Worm (Caenorhabditis elegans) whole organism, midembryonic: ENCODE results near the gene D2024.1.

Experiments used
- T22C8.4 ChIP-seq: fragments of 200-800 bp; sonication (Bioruptor generic); IDR thresholded peaks from 2 replicates; pipeline ENCODE4 v1.3.6; 2022; ENCODE audit warnings: missing genetic modification characterization, missing compliant biosample characterization
- cog-1 ChIP-seq: sonication (generic microtip); optimal IDR thresholded peaks from 2 replicates; lab custom pipeline; 2016; ENCODE audit warnings: missing genetic modification characterization, missing compliant biosample characterization
- flt-1 ChIP-seq: fragments of 200-800 bp; sonication (Bioruptor generic); IDR thresholded peaks from 2 replicates; pipeline ENCODE4 v1.3.6; 2022; ENCODE audit warnings: missing genetic modification characterization, missing compliant biosample characterization
- klf-2 ChIP-seq: fragments of 200-800 bp; sonication (Bioruptor generic); conservative IDR thresholded peaks from 2 replicates; pipeline ENCODE4 v1.3.6; 2022; ENCODE audit warnings: missing genetic modification reagents, missing genetic modification characterization, missing compliant biosample characterization
- med-1 ChIP-seq: sonication (generic microtip); optimal IDR thresholded peaks from 2 replicates; lab custom pipeline; 2017; ENCODE audit warnings: missing genetic modification characterization, mild to moderate bottlenecking, missing compliant biosample characterization, antibody characterized with exemption, missing genetic modification reagents; ENCODE audit not compliant: insufficient read depth
- ref-1 ChIP-seq: fragments of 200-800 bp; sonication (Bioruptor generic); conservative IDR thresholded peaks from 2 replicates; pipeline ENCODE4 v1.3.6; 2022; ENCODE audit warnings: missing genetic modification reagents, missing genetic modification characterization, missing compliant biosample characterization
- tab-1 ChIP-seq: fragments of 200-800 bp; sonication (Bioruptor generic); IDR thresholded peaks from 2 replicates; pipeline ENCODE4 v1.3.6; 2022; ENCODE audit warnings: missing genetic modification characterization, missing compliant biosample characterization
- ztf-23 ChIP-seq: fragments of 200-800 bp; sonication (Bioruptor generic); IDR thresholded peaks from 2 replicates; pipeline ENCODE4 v1.3.6; 2022; ENCODE audit warnings: missing genetic modification reagents, missing genetic modification characterization, missing compliant biosample characterization
- ztf-29 ChIP-seq: fragments of 200-800 bp; sonication (Bioruptor generic); IDR thresholded peaks from 2 replicates; pipeline ENCODE4 v1.3.6; 2022; ENCODE audit warnings: missing genetic modification reagents, missing genetic modification characterization, missing compliant biosample characterization

The D2024.1 gene

ce11 chrIV:7274969-7275548 lies 27.7 kb downstream of the D2024.1 start:
- TF ChIP-seq klf-2: no peak
- no peak for TF ChIP-seq ref-1 (GFP tag; lab: Robert Waterston, UW)
- no peak for TF ChIP-seq T22C8.4 (GFP tag; lab: Robert Waterston, UW)
- no peak for TF ChIP-seq ztf-29 (GFP tag; lab: Robert Waterston, UW)
- TF ChIP-seq med-1 (GFP tag; lab: Kevin White, UChicago): no peak
- no peak for TF ChIP-seq tab-1 (GFP tag; lab: Robert Waterston, UW)
- TF ChIP-seq cog-1 (tag; lab: Kevin White, UChicago): no peak
- no peak for TF ChIP-seq flt-1 (GFP tag; lab: Robert Waterston, UW)
- TF ChIP-seq ztf-23 (GFP tag; lab: Robert Waterston, UW): no peak

DNA sequence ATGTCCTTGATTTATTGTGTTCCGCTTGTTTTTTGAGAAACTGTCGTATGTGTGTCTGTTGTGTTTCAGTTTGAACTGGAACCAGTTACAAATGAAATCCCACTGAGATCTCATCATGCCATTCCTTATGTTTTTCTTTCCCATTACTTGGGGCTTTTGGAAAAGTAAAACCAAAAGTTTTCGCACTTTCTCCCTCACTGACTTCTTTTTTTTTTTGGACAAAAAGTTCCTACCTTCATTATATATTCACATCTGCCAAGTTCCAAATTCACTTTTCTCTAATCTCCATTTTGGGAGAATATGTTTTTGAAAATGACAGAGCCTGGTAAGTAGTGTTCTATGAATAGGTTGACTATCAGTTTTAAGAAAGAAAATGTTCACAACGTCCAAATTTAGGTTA lies 29.3 kb downstream of the D2024.1 start, which contains the start of gene C06E4.2:
C06E4.2 (plus strand) TSS at position 301 of the 400 bp plus-strand sequence.
- TF ChIP-seq klf-2 (no peak), ref-1 (GFP tag; lab: Robert Waterston, UW) (no peak), T22C8.4 (GFP tag; lab: Robert Waterston, UW) (no peak), med-1 (GFP tag; lab: Kevin White, UChicago) (no peak), ztf-23 (GFP tag; lab: Robert Waterston, UW) (no peak), cog-1 (tag; lab: Kevin White, UChicago) (no peak), flt-1 (GFP tag; lab: Robert Waterston, UW) (no peak)

DNA sequence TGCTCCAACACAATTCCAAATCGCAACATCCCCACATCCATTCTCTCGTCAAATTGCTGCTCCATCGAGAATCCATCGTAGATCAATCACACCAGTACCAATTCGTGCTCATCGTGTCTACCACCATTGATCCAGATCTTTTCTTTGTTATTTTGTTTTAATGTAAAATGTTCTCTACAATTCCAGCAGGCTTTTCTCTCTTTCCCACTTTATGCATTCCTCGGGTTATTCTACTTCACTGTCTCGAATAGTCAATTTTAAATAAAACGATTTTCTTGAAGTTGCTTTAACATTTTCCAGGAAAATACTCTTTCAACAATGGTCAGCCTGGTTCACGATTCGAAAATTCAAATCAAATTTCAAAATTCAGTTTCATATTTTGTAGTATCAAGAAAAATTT lies 35.6 kb downstream of the D2024.1 start, which contains the start of gene C06E4.1:
C06E4.1 (plus strand) TSS at position 301 of the 400 bp plus-strand sequence.
- TF ChIP-seq ztf-23 (GFP tag; lab: Robert Waterston, UW): no peak
- no peak for TF ChIP-seq med-1 (GFP tag; lab: Kevin White, UChicago)
- TF ChIP-seq ref-1 (GFP tag; lab: Robert Waterston, UW): no peak
- TF ChIP-seq T22C8.4 (GFP tag; lab: Robert Waterston, UW): no peak
- TF ChIP-seq flt-1 (GFP tag; lab: Robert Waterston, UW): no peak
- no peak for TF ChIP-seq tab-1 (GFP tag; lab: Robert Waterston, UW)
- TF ChIP-seq ztf-29 (GFP tag; lab: Robert Waterston, UW): no peak
- TF ChIP-seq cog-1 (tag; lab: Kevin White, UChicago): no peak
- TF ChIP-seq klf-2: no peak

DNA sequence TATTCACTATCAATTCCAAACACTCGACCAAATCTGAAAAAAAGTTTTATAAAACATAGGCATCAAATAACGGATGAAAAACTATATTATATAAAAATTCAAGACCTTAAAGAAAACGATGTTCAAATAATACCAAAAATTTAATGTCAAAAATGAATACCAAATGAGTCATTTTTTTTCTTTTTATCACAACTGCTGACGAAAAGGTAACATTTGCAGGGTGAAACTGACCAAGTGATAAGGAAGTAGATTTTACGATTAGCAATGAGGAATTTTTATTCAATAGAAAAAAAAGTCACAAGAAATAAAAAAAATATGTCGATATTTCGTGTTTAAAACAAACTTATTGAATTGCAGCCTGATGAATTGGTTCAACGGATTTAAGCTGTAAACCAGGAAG lies 38.5 kb downstream of the D2024.1 start, which contains the start of gene C06E4.8:
C06E4.8 (minus strand) TSS at position 37 of the 400 bp plus-strand sequence.
- TF ChIP-seq ztf-29 (GFP tag; lab: Robert Waterston, UW) (no peak), ref-1 (GFP tag; lab: Robert Waterston, UW) (no peak), klf-2 (no peak), tab-1 (GFP tag; lab: Robert Waterston, UW) (no peak), flt-1 (GFP tag; lab: Robert Waterston, UW) (no peak), ztf-23 (GFP tag; lab: Robert Waterston, UW) (no peak), med-1 (GFP tag; lab: Kevin White, UChicago) (no peak), T22C8.4 (GFP tag; lab: Robert Waterston, UW) (no peak), cog-1 (tag; lab: Kevin White, UChicago) (no peak)

ce11 chrIV:7287474-7287873 lies 40.1 kb downstream of the D2024.1 start, which contains the start of gene F42C5.3:
Gene F42C5.3 (minus strand): TSS chrIV:7287574.
- no peak for TF ChIP-seq flt-1 (GFP tag; lab: Robert Waterston, UW)
- TF ChIP-seq klf-2: no peak
- no peak for TF ChIP-seq cog-1 (tag; lab: Kevin White, UChicago)
- no peak for TF ChIP-seq ztf-29 (GFP tag; lab: Robert Waterston, UW)
- no peak for TF ChIP-seq ztf-23 (GFP tag; lab: Robert Waterston, UW)
- no peak for TF ChIP-seq med-1 (GFP tag; lab: Kevin White, UChicago)
- TF ChIP-seq tab-1 (GFP tag; lab: Robert Waterston, UW): no peak
- TF ChIP-seq ref-1 (GFP tag; lab: Robert Waterston, UW): no peak
- TF ChIP-seq T22C8.4 (GFP tag; lab: Robert Waterston, UW): no peak

DNA sequence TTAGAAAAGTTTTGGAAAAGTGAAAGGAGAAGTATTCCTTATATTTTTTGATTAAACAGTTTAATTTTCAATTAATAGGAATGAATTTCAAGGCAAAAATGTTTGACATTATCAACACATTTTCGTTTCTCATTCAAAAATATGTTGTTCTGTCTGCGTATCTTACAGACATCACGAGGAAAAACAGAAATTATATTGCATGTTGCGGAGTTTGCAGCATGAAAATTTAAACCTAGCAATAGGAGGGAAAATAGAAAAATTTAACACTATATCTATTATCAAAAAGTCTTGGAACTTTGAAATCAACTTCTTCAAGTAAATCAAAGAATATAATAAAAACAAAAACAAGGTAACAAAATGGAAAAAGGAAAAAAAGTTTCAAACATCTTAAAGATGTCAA lies 43.7 kb downstream of the D2024.1 start:
- TF ChIP-seq flt-1 (GFP tag; lab: Robert Waterston, UW): no peak
- TF ChIP-seq T22C8.4 (GFP tag; lab: Robert Waterston, UW): no peak
- TF ChIP-seq ztf-29 (GFP tag; lab: Robert Waterston, UW): no peak
- TF ChIP-seq med-1 (GFP tag; lab: Kevin White, UChicago): no peak
- TF ChIP-seq klf-2: no peak
- no peak for TF ChIP-seq ref-1 (GFP tag; lab: Robert Waterston, UW)
- TF ChIP-seq ztf-23 (GFP tag; lab: Robert Waterston, UW): no peak
- no peak for TF ChIP-seq cog-1 (tag; lab: Kevin White, UChicago)
- TF ChIP-seq tab-1 (GFP tag; lab: Robert Waterston, UW): no peak

ce11 chrIV:7291957-7292356 lies 44.6 kb downstream of the D2024.1 start, which contains the start of gene F42C5.4:
Gene F42C5.4 (minus strand): TSS chrIV:7292127.
- TF ChIP-seq ztf-29 (GFP tag; lab: Robert Waterston, UW) (no peak), cog-1 (tag; lab: Kevin White, UChicago) (no peak), klf-2 (no peak), ztf-23 (GFP tag; lab: Robert Waterston, UW) (no peak), tab-1 (GFP tag; lab: Robert Waterston, UW) (no peak), ref-1 (GFP tag; lab: Robert Waterston, UW) (no peak), med-1 (GFP tag; lab: Kevin White, UChicago) (no peak), T22C8.4 (GFP tag; lab: Robert Waterston, UW) (no peak), flt-1 (GFP tag; lab: Robert Waterston, UW) (no peak)

ce11 chrIV:7294121-7294520 lies 46.8 kb downstream of the D2024.1 start, which contains the start of gene F42C5.5:
Gene F42C5.5 (minus strand): TSS chrIV:7294221.
- no peak for TF ChIP-seq klf-2
- TF ChIP-seq med-1 (GFP tag; lab: Kevin White, UChicago): no peak
- TF ChIP-seq flt-1 (GFP tag; lab: Robert Waterston, UW): no peak
- no peak for TF ChIP-seq ztf-29 (GFP tag; lab: Robert Waterston, UW)
- no peak for TF ChIP-seq ztf-23 (GFP tag; lab: Robert Waterston, UW)
- no peak for TF ChIP-seq T22C8.4 (GFP tag; lab: Robert Waterston, UW)
- no peak for TF ChIP-seq cog-1 (tag; lab: Kevin White, UChicago)
- TF ChIP-seq tab-1 (GFP tag; lab: Robert Waterston, UW): no peak
- no peak for TF ChIP-seq ref-1 (GFP tag; lab: Robert Waterston, UW)
